Fruit fly (Drosophila melanogaster): ENCODE data around the gene CG31869.

Gene CG31869

DNA sequence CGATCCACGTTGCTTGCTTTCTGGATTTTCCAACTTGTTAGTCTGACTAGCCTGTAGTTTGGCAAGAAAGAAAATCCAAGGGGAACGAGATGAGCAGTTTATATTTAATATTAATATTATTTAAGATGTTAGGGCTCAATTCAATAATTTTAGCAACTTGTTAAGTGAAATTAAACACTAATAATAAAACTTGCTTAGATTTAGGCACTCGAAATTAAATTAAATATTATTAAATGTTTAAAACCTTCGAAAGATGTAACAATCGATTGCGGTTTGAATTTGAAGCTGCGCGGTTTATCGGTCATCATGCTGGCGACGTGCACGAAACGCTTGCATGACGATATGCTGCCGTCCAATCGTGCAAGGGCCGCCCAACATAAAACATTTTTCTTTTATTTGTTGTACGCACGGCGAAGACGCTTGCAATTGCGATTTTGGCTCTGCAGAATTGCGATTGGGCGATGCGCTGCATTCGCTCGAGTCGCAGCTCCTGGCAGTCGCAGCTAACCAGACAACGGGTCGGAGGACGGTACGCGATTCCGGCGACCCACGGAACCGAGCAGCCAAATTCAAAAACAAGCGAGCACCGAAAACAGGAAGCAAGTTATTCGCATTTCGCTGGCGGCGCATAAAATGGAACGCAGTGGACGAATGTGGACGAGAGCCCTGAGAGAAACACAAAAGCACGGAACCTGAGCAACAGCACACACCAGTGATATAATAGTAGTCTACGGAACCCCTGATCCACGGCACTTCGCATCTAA, 63.7 kb downstream of the CG31869 start, which contains the start of the genes Vha16-5 and CG12299 (continued):
- TF ChIP-seq CG10979 (tag; optimal IDR thresholded peaks at IDR 0.05) (peak; percentile 83), lmd (GFP tag; IDR thresholded peaks at IDR 0.05) (peak; percentile 92), Ravus (GFP tag; IDR thresholded peaks at IDR 0.05) (peak; percentile 35), CG14965 (GFP tag; optimal IDR thresholded peaks at IDR 0.05; ENCODE audit: borderline replicate concordance) (peak; percentile 9), pan (optimal IDR thresholded peaks at IDR 0.05) (no peak), pan (GFP tag; optimal IDR thresholded peaks at IDR 0.05 in 1 of 2, IDR thresholded peaks at IDR 0.05 in 1 of 2) (peak in 1 of 2 experiments; percentile 88), bowl (GFP tag; IDR thresholded peaks at IDR 0.05) (peak; percentile 82), az2 (GFP tag; optimal IDR thresholded peaks at IDR 0.05) (peak; percentile 87), Blimp-1 (GFP tag; optimal IDR thresholded peaks at IDR 0.05) (peak; percentile 84), shn (GFP tag; optimal IDR thresholded peaks at IDR 0.05) (peak; percentile 90), Hand (GFP tag; optimal IDR thresholded peaks at IDR 0.05) (no peak), sc (optimal IDR thresholded peaks at IDR 0.05) (no peak), sc (GFP tag; optimal IDR thresholded peaks at IDR 0.05) (no peak), CG7786 (GFP tag; optimal IDR thresholded peaks at IDR 0.05) (peak; percentile 86), ato (GFP tag; IDR thresholded peaks at IDR 0.05; ENCODE audit: partially characterized antibody) (peak; percentile 92), Mes4 (GFP tag; optimal IDR thresholded peaks at IDR 0.05) (peak; percentile 67), CG13894 (tag; optimal IDR thresholded peaks at IDR 0.05) (no peak), Camta (GFP tag; optimal IDR thresholded peaks at IDR 0.05) (no peak), CG15073 (GFP tag; optimal IDR thresholded peaks at IDR 0.05) (no peak), run (tag; optimal IDR thresholded peaks at IDR 0.05) (no peak), CG14710 (tag; optimal IDR thresholded peaks at IDR 0.05) (peak; percentile 76), insv (GFP tag; optimal IDR thresholded peaks at IDR 0.05) (no peak), Hr3 (GFP tag; optimal IDR thresholded peaks at IDR 0.05) (peak; percentile 81), seq (GFP tag; IDR thresholded peaks at IDR 0.05) (peak; percentile 34; the same call in 1 of the 2 replicates), Dll (GFP tag; IDR thresholded peaks at IDR 0.05; ENCODE audit: partially characterized antibody) (peak; percentile 64; the same call in 3 of the 4 replicates), bbx (GFP tag; IDR thresholded peaks at IDR 0.05; ENCODE audit: partially characterized antibody) (peak; percentile 89), h (optimal IDR thresholded peaks at IDR 0.05) (no peak), Lim3 (GFP tag; IDR thresholded peaks at IDR 0.05) (peak; percentile 47; the same call in 1 of the 2 replicates), CG7987 (GFP tag; optimal IDR thresholded peaks at IDR 0.05) (peak; percentile 78), CG6689 (GFP tag; IDR thresholded peaks at IDR 0.05) (peak; percentile 78), CG6791 (GFP tag; IDR thresholded peaks at IDR 0.05; ENCODE audit: partially characterized antibody) (peak; percentile 90), CG8281 (tag; optimal IDR thresholded peaks at IDR 0.05) (no peak), nau (GFP tag; optimal IDR thresholded peaks at IDR 0.05) (no peak), Fer3 (tag; optimal IDR thresholded peaks at IDR 0.05) (peak; percentile 60), CG30020 (tag; optimal IDR thresholded peaks at IDR 0.05) (peak; percentile 70), CG17829 (tag; optimal IDR thresholded peaks at IDR 0.05) (peak; percentile 84), tna (GFP tag; IDR thresholded peaks at IDR 0.05; ENCODE audit: partially characterized antibody) (peak; percentile 84), CG7963 (GFP tag; IDR thresholded peaks at IDR 0.05; ENCODE audit: partially characterized antibody) (peak; percentile 86), Mrtf (GFP tag; IDR thresholded peaks at IDR 0.05) (peak; percentile 89), CG7556 (GFP tag; optimal IDR thresholded peaks at IDR 0.05) (peak; percentile 51), BEAF-32 (GFP tag; optimal IDR thresholded peaks at IDR 0.05) (peak; percentile 69), CG6813 (GFP tag; optimal IDR thresholded peaks at IDR 0.05) (peak; percentile 2), Hsf (GFP tag; optimal IDR thresholded peaks at IDR 0.05) (peak; percentile 92), Dp (GFP tag; optimal IDR thresholded peaks at IDR 0.05) (peak; percentile 92), MTF-1 (GFP tag; optimal IDR thresholded peaks at IDR 0.05; ENCODE audit: borderline replicate concordance) (no peak), NC2α (GFP tag; optimal IDR thresholded peaks at IDR 0.05) (peak; percentile 14), CG31224 (GFP tag; IDR thresholded peaks at IDR 0.05) (peak; percentile 64), sqz (GFP tag; optimal IDR thresholded peaks at IDR 0.05) (no peak)
